Worm (Caenorhabditis elegans): Measurements from ENCODE around the gene col-38.

Gene col-38

ce11 chrII:8545315-8545714, 23.6 kb downstream of the col-38 start, which contains the start of gene decr-1.2:
Gene decr-1.2 (plus strand): TSS chrII:8545615.
- no peak for TF ChIP-seq cnd-1 (tag; optimal IDR thresholded peaks at IDR 0.05)
- no peak for TF ChIP-seq nhr-76 (tag; optimal IDR thresholded peaks at IDR 0.05)
- no peak for TF ChIP-seq sptf-1 (tag; optimal IDR thresholded peaks at IDR 0.05)
- no peak for TF ChIP-seq ceh-39 (tag; optimal IDR thresholded peaks at IDR 0.05)
- TF ChIP-seq bed-3 (GFP tag; optimal IDR thresholded peaks at IDR 0.05), result no peak
- no peak for TF ChIP-seq snpc-4 (tag; optimal IDR thresholded peaks at IDR 0.05)
- TF ChIP-seq zip-8 (tag; optimal IDR thresholded peaks at IDR 0.05), result no peak
- no peak for TF ChIP-seq nhr-237 (tag; optimal IDR thresholded peaks at IDR 0.05)
- no peak for TF ChIP-seq pha-4 (tag; optimal IDR thresholded peaks at IDR 0.05)

ce11 chrII:8540412-8540811, 28.5 kb downstream of the col-38 start, which contains the start of gene pqn-73:
Gene pqn-73 (plus strand): TSS chrII:8540712.
- TF ChIP-seq elt-3 (tag; optimal IDR thresholded peaks at IDR 0.05) (no peak), mls-2 (tag; optimal IDR thresholded peaks at IDR 0.05) (no peak), ceh-83 (GFP tag; optimal IDR thresholded peaks at IDR 0.05) (no peak), lin-32 (GFP tag; optimal IDR thresholded peaks at IDR 0.05) (no peak), ham-2 (GFP tag; optimal IDR thresholded peaks at IDR 0.05) (no peak), drap-1 (GFP tag; optimal IDR thresholded peaks at IDR 0.05) (no peak), hlh-1 (tag; optimal IDR thresholded peaks at IDR 0.05) (no peak), bed-3 (GFP tag; optimal IDR thresholded peaks at IDR 0.05) (no peak), unc-62 (GFP tag; optimal IDR thresholded peaks at IDR 0.05) (no peak), nhr-2 (tag; optimal IDR thresholded peaks at IDR 0.05) (no peak), zip-8 (tag; optimal IDR thresholded peaks at IDR 0.05) (no peak), sptf-1 (tag; optimal IDR thresholded peaks at IDR 0.05) (no peak), elt-1 (tag; optimal IDR thresholded peaks at IDR 0.05; ENCODE audit: borderline replicate concordance, insufficient read depth) (no peak), nhr-28 (tag; optimal IDR thresholded peaks at IDR 0.05) (no peak), ces-1 (GFP tag; optimal IDR thresholded peaks at IDR 0.05) (no peak), lin-13 (tag; optimal IDR thresholded peaks at IDR 0.05) (no peak), ztf-11 (tag; optimal IDR thresholded peaks at IDR 0.05) (no peak)

- TF ChIP-seq unc-120 (tag; optimal IDR thresholded peaks at IDR 0.05; ENCODE audit: poor library complexity, severe bottlenecking) (no peak), tbx-8 (GFP tag; optimal IDR thresholded peaks at IDR 0.05) (no peak), lin-13 (tag; optimal IDR thresholded peaks at IDR 0.05) (no peak), hlh-1 (tag; optimal IDR thresholded peaks at IDR 0.05) (no peak), nhr-237 (tag; optimal IDR thresholded peaks at IDR 0.05) (no peak), pha-4 (tag; optimal IDR thresholded peaks at IDR 0.05) (no peak), elt-1 (tag; optimal IDR thresholded peaks at IDR 0.05; ENCODE audit: borderline replicate concordance, insufficient read depth) (no peak), flh-1 (GFP tag; optimal IDR thresholded peaks at IDR 0.05) (no peak), blmp-1 (tag; optimal IDR thresholded peaks at IDR 0.05) (no peak), cnd-1 (tag; optimal IDR thresholded peaks at IDR 0.05) (no peak), ham-2 (GFP tag; optimal IDR thresholded peaks at IDR 0.05) (no peak), zip-8 (tag; optimal IDR thresholded peaks at IDR 0.05) (no peak), lin-32 (GFP tag; optimal IDR thresholded peaks at IDR 0.05) (no peak), sptf-1 (tag; optimal IDR thresholded peaks at IDR 0.05) (no peak), bed-3 (GFP tag; optimal IDR thresholded peaks at IDR 0.05) (no peak)
Observed at ce11 chrII:8536060-8536459, 32.8 kb downstream of the col-38 start, which contains the start of gene W01C9.2. Gene W01C9.2 (plus strand): TSS chrII:8536360.

ce11 chrII:8532015-8532414, 36.9 kb downstream of the col-38 start:
- TF ChIP-seq nhr-76 (tag; optimal IDR thresholded peaks at IDR 0.05) (no peak), pha-4 (tag; optimal IDR thresholded peaks at IDR 0.05) (peak; percentile 5), ceh-83 (GFP tag; optimal IDR thresholded peaks at IDR 0.05) (no peak), blmp-1 (tag; optimal IDR thresholded peaks at IDR 0.05) (peak; percentile 62), nhr-237 (tag; optimal IDR thresholded peaks at IDR 0.05) (no peak), nhr-28 (tag; optimal IDR thresholded peaks at IDR 0.05) (no peak), sem-2 (GFP tag; optimal IDR thresholded peaks at IDR 0.05) (no peak), ham-2 (GFP tag; optimal IDR thresholded peaks at IDR 0.05) (peak; percentile 56), ceh-43 (GFP tag; optimal IDR thresholded peaks at IDR 0.05) (no peak)

- no peak for TF ChIP-seq elt-3 (tag; optimal IDR thresholded peaks at IDR 0.05)
- no peak for TF ChIP-seq nhr-2 (tag; optimal IDR thresholded peaks at IDR 0.05)
- no peak for TF ChIP-seq tbx-8 (GFP tag; optimal IDR thresholded peaks at IDR 0.05)
- TF ChIP-seq blmp-1 (tag; optimal IDR thresholded peaks at IDR 0.05), result no peak
- TF ChIP-seq nhr-237 (tag; optimal IDR thresholded peaks at IDR 0.05), result no peak
- TF ChIP-seq ztf-11 (tag; optimal IDR thresholded peaks at IDR 0.05), result no peak
- TF ChIP-seq mab-5 (tag; optimal IDR thresholded peaks at IDR 0.05), result no peak
- no peak for TF ChIP-seq sptf-1 (tag; optimal IDR thresholded peaks at IDR 0.05)
Observed at ce11 chrII:8531181-8531759, 37.6 kb downstream of the col-38 start, which contains the start of gene gldi-7. Gene gldi-7 (minus strand): TSS chrII:8531222.

Data from whole organism, mixed stage, embryonic.